Fruit fly (Drosophila melanogaster) whole organism, prepupa: ENCODE data around the gene TfIIA-L.
A peak's percentile ranks its signal among the peaks of the same experiment; 100 is the strongest.

Source experiments
- Blimp-1 ChIP-seq: fragments of 200-800 bp; sonication (Bioruptor generic); optimal IDR thresholded peaks from 3 replicates; lab custom pipeline; 2017; ENCODE audit warnings: missing biosample characterization, missing genetic modification characterization, mild to moderate bottlenecking, moderate library complexity, missing genetic modification reagents
- CG10631 ChIP-seq: fragments of 200-800 bp; sonication (Bioruptor generic); optimal IDR thresholded peaks from 2 replicates; lab custom pipeline; 2016; ENCODE audit warnings: missing biosample characterization, missing genetic modification characterization
- CG11762 ChIP-seq: fragments of 200-800 bp; sonication (Bioruptor generic); optimal IDR thresholded peaks from 3 replicates; lab custom pipeline; 2016; ENCODE audit warnings: missing biosample characterization, missing genetic modification characterization; ENCODE audit not compliant: insufficient read depth
- CG11902 ChIP-seq: fragments of 200-800 bp; sonication (Bioruptor generic); optimal IDR thresholded peaks from 3 replicates; lab custom pipeline; 2016; ENCODE audit warnings: missing biosample characterization, missing genetic modification characterization
- CG15336 ChIP-seq: fragments of 200-800 bp; sonication (Bioruptor generic); IDR thresholded peaks from 2 replicates; pipeline ENCODE4 v1.3.6; 2022; ENCODE audit warnings: missing biosample characterization, missing genetic modification characterization
- CG1621 ChIP-seq: fragments of 200-800 bp; sonication (Bioruptor generic); optimal IDR thresholded peaks from 3 replicates; lab custom pipeline; 2018; ENCODE audit warnings: missing biosample characterization, mild to moderate bottlenecking, missing genetic modification characterization
- CG31627 ChIP-seq: fragments of 200-800 bp; sonication (Bioruptor generic); optimal IDR thresholded peaks from 3 replicates; lab custom pipeline; 2016; ENCODE audit warnings: missing biosample characterization, missing genetic modification characterization
- CG32006 ChIP-seq: fragments of 200-800 bp; sonication (Bioruptor generic); optimal IDR thresholded peaks from 3 replicates; lab custom pipeline; 2017; ENCODE audit warnings: missing biosample characterization, mild to moderate bottlenecking, missing genetic modification characterization
- CG34406 ChIP-seq: fragments of 200-800 bp; sonication (Bioruptor generic); optimal IDR thresholded peaks from 3 replicates; lab custom pipeline; 2016; ENCODE audit warnings: missing biosample characterization, missing genetic modification characterization
- CG3919 ChIP-seq: fragments of 200-800 bp; sonication (Bioruptor generic); optimal IDR thresholded peaks from 3 replicates; lab custom pipeline; 2016; ENCODE audit warnings: missing biosample characterization, missing genetic modification characterization
- CG4318 ChIP-seq: fragments of 200-800 bp; sonication (Bioruptor generic); optimal IDR thresholded peaks from 3 replicates; lab custom pipeline; 2017; ENCODE audit warnings: missing biosample characterization, mild to moderate bottlenecking, missing genetic modification characterization
- CG6163 ChIP-seq: fragments of 200-800 bp; sonication (Bioruptor generic); IDR thresholded peaks from 3 replicates; pipeline ENCODE4 v1.3.6; 2022; ENCODE audit warnings: missing biosample characterization, missing genetic modification characterization
- CG6276 ChIP-seq: fragments of 200-800 bp; sonication (Bioruptor generic); optimal IDR thresholded peaks from 2 replicates; lab custom pipeline; 2017; ENCODE audit warnings: missing biosample characterization, mild to moderate bottlenecking, missing genetic modification characterization
- CG6792 ChIP-seq: fragments of 200-800 bp; sonication (Bioruptor generic); optimal IDR thresholded peaks from 3 replicates; lab custom pipeline; 2016; ENCODE audit warnings: missing biosample characterization, missing genetic modification characterization
- CG6854 ChIP-seq: fragments of 200-800 bp; sonication (Bioruptor generic); optimal IDR thresholded peaks from 2 replicates; lab custom pipeline; 2017; ENCODE audit warnings: missing biosample characterization, mild to moderate bottlenecking, missing genetic modification characterization
- CG8319 ChIP-seq: fragments of 200-800 bp; sonication (Bioruptor generic); optimal IDR thresholded peaks from 3 replicates; lab custom pipeline; 2016; ENCODE audit warnings: missing biosample characterization, missing genetic modification characterization
- CG8632 ChIP-seq: fragments of 200-800 bp; sonication (Bioruptor generic); optimal IDR thresholded peaks from 3 replicates; lab custom pipeline; 2016; ENCODE audit warnings: missing biosample characterization, missing genetic modification characterization
- CG9139 ChIP-seq: fragments of 200-800 bp; sonication (Bioruptor generic); optimal IDR thresholded peaks from 3 replicates; lab custom pipeline; 2017; ENCODE audit warnings: missing biosample characterization, mild to moderate bottlenecking, missing genetic modification characterization
- Eip75B ChIP-seq: fragments of 200-800 bp; sonication (Bioruptor generic); optimal IDR thresholded peaks from 3 replicates; lab custom pipeline; 2016; ENCODE audit warnings: missing biosample characterization, missing genetic modification characterization
- Eip78C ChIP-seq: fragments of 200-800 bp; sonication (Bioruptor generic); peaks from one replicate; lab custom pipeline; 2016; ENCODE audit warnings: missing biosample characterization, missing genetic modification characterization
- Eip93F ChIP-seq: fragments of 200-800 bp; sonication (Bioruptor generic); optimal IDR thresholded peaks from 2 replicates; lab custom pipeline; 2016; ENCODE audit warnings: missing biosample characterization, mild to moderate bottlenecking, missing genetic modification characterization
- Ets21C ChIP-seq: fragments of 200-800 bp; sonication (Bioruptor generic); optimal IDR thresholded peaks from 3 replicates; lab custom pipeline; 2016; ENCODE audit warnings: missing biosample characterization, missing genetic modification characterization
- Gug ChIP-seq: fragments of 200-800 bp; sonication (Bioruptor generic); IDR thresholded peaks from 2 replicates; pipeline ENCODE4 v1.3.6; 2022; ENCODE audit warnings: missing biosample characterization, missing genetic modification characterization
- Hr38 ChIP-seq: sonication (Bioruptor generic); optimal IDR thresholded peaks from 2 replicates; lab custom pipeline; 2016; ENCODE audit warnings: missing biosample characterization, missing genetic modification characterization
- Hr39 ChIP-seq: fragments of 200-800 bp; sonication (Bioruptor generic); optimal IDR thresholded peaks from 2 replicates; lab custom pipeline; 2016; ENCODE audit warnings: missing biosample characterization, missing genetic modification characterization
- Hr4 ChIP-seq: fragments of 200-800 bp; sonication (Bioruptor generic); optimal IDR thresholded peaks from 3 replicates; lab custom pipeline; 2016; ENCODE audit warnings: missing biosample characterization, missing genetic modification characterization
- Lpt ChIP-seq: fragments of 200-800 bp; sonication (Bioruptor generic); optimal IDR thresholded peaks from 3 replicates; lab custom pipeline; 2016; ENCODE audit warnings: missing biosample characterization, missing genetic modification characterization
- Met ChIP-seq: fragments of 200-800 bp; sonication (Bioruptor generic); optimal IDR thresholded peaks from 3 replicates; lab custom pipeline; 2016; ENCODE audit warnings: missing biosample characterization, missing genetic modification characterization
- OdsH ChIP-seq: fragments of 200-800 bp; sonication (Bioruptor generic); optimal IDR thresholded peaks from 3 replicates; lab custom pipeline; 2016; ENCODE audit warnings: missing biosample characterization, missing genetic modification characterization
- Smox ChIP-seq: fragments of 200-800 bp; sonication (Bioruptor generic); optimal IDR thresholded peaks from 3 replicates; lab custom pipeline; 2016; ENCODE audit warnings: missing biosample characterization, missing genetic modification characterization
- Sox102F ChIP-seq: fragments of 200-800 bp; sonication (Bioruptor generic); optimal IDR thresholded peaks from 2 replicates; lab custom pipeline; 2016; ENCODE audit warnings: missing biosample characterization, mild to moderate bottlenecking, missing genetic modification characterization
- Sox14 ChIP-seq: fragments of 200-800 bp; sonication (Bioruptor generic); optimal IDR thresholded peaks from 3 replicates; lab custom pipeline; 2016; ENCODE audit warnings: missing biosample characterization, missing genetic modification characterization
- Sox15 ChIP-seq: fragments of 200-800 bp; sonication (Bioruptor generic); optimal IDR thresholded peaks from 3 replicates; lab custom pipeline; 2016; ENCODE audit warnings: missing biosample characterization, missing genetic modification characterization
- acj6 ChIP-seq: fragments of 200-800 bp; sonication (Bioruptor generic); optimal IDR thresholded peaks from 3 replicates; lab custom pipeline; 2016; ENCODE audit warnings: missing biosample characterization, missing genetic modification characterization
- dsx ChIP-seq: fragments of 200-800 bp; optimal IDR thresholded peaks from 3 replicates; lab custom pipeline; 2019; ENCODE audit warnings: missing biosample characterization, mild to moderate bottlenecking, missing genetic modification characterization, moderate library complexity; ENCODE audit not compliant: poor library complexity, severe bottlenecking
- esn ChIP-seq: fragments of 200-800 bp; sonication (Bioruptor generic); optimal IDR thresholded peaks from 2 replicates; lab custom pipeline; 2016; ENCODE audit warnings: missing biosample characterization, mild to moderate bottlenecking, missing genetic modification characterization, moderate library complexity
- fd59A ChIP-seq: fragments of 200-800 bp; sonication (Bioruptor generic); optimal IDR thresholded peaks from 2 replicates; lab custom pipeline; 2017; ENCODE audit warnings: missing biosample characterization, mild to moderate bottlenecking, missing genetic modification characterization, missing genetic modification reagents
- fd85E ChIP-seq: fragments of 200-800 bp; sonication (Bioruptor generic); optimal IDR thresholded peaks from 3 replicates; lab custom pipeline; 2016; ENCODE audit warnings: missing biosample characterization, missing genetic modification characterization
- fkh ChIP-seq: fragments of 200-800 bp; sonication (Bioruptor generic); optimal IDR thresholded peaks from 3 replicates; lab custom pipeline; 2017; ENCODE audit warnings: missing biosample characterization, mild to moderate bottlenecking, missing genetic modification characterization, moderate library complexity
- lz ChIP-seq: fragments of 200-800 bp; sonication (Bioruptor generic); optimal IDR thresholded peaks from 3 replicates; lab custom pipeline; 2016; ENCODE audit warnings: missing biosample characterization, missing genetic modification characterization
- net ChIP-seq: fragments of 200-800 bp; sonication (Bioruptor generic); optimal IDR thresholded peaks from 3 replicates; lab custom pipeline; 2016; ENCODE audit warnings: missing biosample characterization, missing genetic modification characterization
- pdm3 ChIP-seq: fragments of 200-800 bp; sonication (Bioruptor generic); optimal IDR thresholded peaks from 3 replicates; lab custom pipeline; 2016; ENCODE audit warnings: missing biosample characterization, missing genetic modification characterization
- salr ChIP-seq, 2 experiments: fragments of 200-800 bp; sonication (Bioruptor generic); optimal IDR thresholded peaks; 3 replicates each; lab custom pipeline; 2016 to 2018; ENCODE audit warnings: missing biosample characterization in 2 of 2, missing genetic modification characterization in 2 of 2, mild to moderate bottlenecking in 1 of 2
- spab ChIP-seq: fragments of 200-800 bp; sonication (Bioruptor generic); optimal IDR thresholded peaks from 2 replicates; lab custom pipeline; 2017; ENCODE audit warnings: missing biosample characterization, mild to moderate bottlenecking, missing genetic modification characterization, missing genetic modification reagents
- ss ChIP-seq, 2 experiments: fragments of 200-800 bp; sonication (Bioruptor generic); optimal IDR thresholded peaks; 2 replicates in 1 of 2; 3 replicates in 1 of 2; lab custom pipeline; 2017 to 2018; ENCODE audit warnings: mild to moderate bottlenecking in 2 of 2, missing biosample characterization in 2 of 2, missing genetic modification characterization in 2 of 2, moderate library complexity in 1 of 2
- topi ChIP-seq: fragments of 200-800 bp; sonication (Bioruptor generic); optimal IDR thresholded peaks from 3 replicates; lab custom pipeline; 2016; ENCODE audit warnings: missing biosample characterization, missing genetic modification characterization
- vri ChIP-seq: fragments of 200-800 bp; sonication (Bioruptor generic); optimal IDR thresholded peaks from 3 replicates; lab custom pipeline; 2016; ENCODE audit warnings: missing biosample characterization, mild to moderate bottlenecking, missing genetic modification characterization

TfIIA-L gene

DNA sequence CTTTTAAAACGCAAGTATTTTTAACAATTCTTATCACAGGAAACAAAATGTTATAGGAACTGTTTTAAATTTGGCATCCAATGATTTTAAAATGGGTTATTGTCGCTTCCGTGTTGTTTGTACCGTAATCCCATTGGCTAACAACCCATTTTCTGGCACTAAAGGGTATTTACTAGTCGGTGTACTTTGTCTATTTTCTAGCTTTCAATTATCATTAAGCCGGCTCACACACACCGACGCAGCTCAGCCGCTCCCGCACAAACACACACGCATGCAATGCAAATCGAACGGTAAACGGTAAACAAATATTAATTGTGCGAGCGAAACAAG lies 6.5 kb upstream of the TfIIA-L start:
- TF ChIP-seq Lpt (GFP tag; lab: Kevin White, UChicago) (no peak), CG6276 (GFP tag; lab: Kevin White, UChicago) (no peak), Blimp-1 (no peak), CG10631 (no peak), lz (GFP tag; lab: Kevin White, UChicago) (peak; percentile 5), ss (GFP tag; optimal IDR thresholded peaks at IDR 0.05; lab: Kevin White, UChicago) (no peak), Met (GFP tag; lab: Kevin White, UChicago) (no peak), CG6792 (GFP tag; lab: Kevin White, UChicago) (no peak), acj6 (GFP tag; lab: Kevin White, UChicago) (no peak), CG1621 (tag; lab: Kevin White, UChicago) (no peak), CG8632 (GFP tag; lab: Kevin White, UChicago) (no peak), Eip78C (no peak), CG11902 (no peak), Sox15 (GFP tag; lab: Kevin White, UChicago) (no peak), Sox102F (GFP tag; lab: Kevin White, UChicago) (no peak), Sox14 (GFP tag; lab: Kevin White, UChicago) (no peak), net (GFP tag; lab: Kevin White, UChicago) (no peak), fkh (GFP tag; lab: Kevin White, UChicago) (peak; percentile 89), CG6163 (GFP tag; lab: Robert Waterston, UW) (no peak), spab (no peak), fd59A (GFP tag; lab: Kevin White, UChicago) (no peak), CG11762 (GFP tag; lab: Kevin White, UChicago) (no peak), Smox (no peak), dsx (GFP tag; lab: Kevin White, UChicago) (no peak), esn (GFP tag; lab: Kevin White, UChicago) (peak; percentile 3), CG31627 (GFP tag; lab: Kevin White, UChicago) (no peak)

dm6 chr3R:27244742-27245400 lies 6.0 kb upstream of the TfIIA-L start, which contains the start of gene CG18766:
CG18766 (minus strand) TSS chr3R:27245249.
- TF ChIP-seq Smox (no peak), Hr38 (GFP tag; lab: Kevin White, UChicago) (no peak), CG11762 (GFP tag; lab: Kevin White, UChicago) (no peak), pdm3 (no peak), CG6854 (GFP tag; lab: Kevin White, UChicago) (peak; percentile 58), Hr4 (no peak), Hr39 (GFP tag; lab: Kevin White, UChicago) (no peak), salr (GFP tag; optimal IDR thresholded peaks at IDR 0.05; lab: Kevin White, UChicago) (no peak), OdsH (no peak), lz (GFP tag; lab: Kevin White, UChicago) (no peak), CG8319 (GFP tag; lab: Kevin White, UChicago) (no peak), Eip78C (peak; percentile 73), CG31627 (GFP tag; lab: Kevin White, UChicago) (peak; percentile 16), CG15336 (GFP tag; lab: Robert Waterston, UW) (no peak), Sox15 (GFP tag; lab: Kevin White, UChicago) (no peak), topi (GFP tag; lab: Kevin White, UChicago) (peak; percentile 27), CG32006 (GFP tag; lab: Kevin White, UChicago) (peak; percentile 28), Gug (GFP tag; lab: Robert Waterston, UW) (no peak), Eip75B (peak; percentile 9), fkh (GFP tag; lab: Kevin White, UChicago) (peak; percentile 77), Eip93F (GFP tag; lab: Kevin White, UChicago) (peak; percentile 66), CG1621 (tag; lab: Kevin White, UChicago) (peak; percentile 13), Blimp-1 (no peak), esn (GFP tag; lab: Kevin White, UChicago) (peak; percentile 18), fd85E (GFP tag; lab: Kevin White, UChicago) (no peak), Sox14 (GFP tag; lab: Kevin White, UChicago) (peak; percentile 36), dsx (GFP tag; lab: Kevin White, UChicago) (no peak), fd59A (GFP tag; lab: Kevin White, UChicago) (no peak), Ets21C (GFP tag; lab: Kevin White, UChicago) (no peak), net (GFP tag; lab: Kevin White, UChicago) (no peak), CG3919 (GFP tag; lab: Kevin White, UChicago) (peak; percentile 27), Sox102F (GFP tag; lab: Kevin White, UChicago) (no peak), vri (GFP tag; lab: Kevin White, UChicago) (peak; percentile 39), CG6792 (GFP tag; lab: Kevin White, UChicago) (no peak), CG9139 (peak; percentile 61), CG34406 (no peak), CG4318 (GFP tag; lab: Kevin White, UChicago) (no peak), CG11902 (no peak)
